Worm (Caenorhabditis elegans) whole organism, L4/young adult: ENCODE measurements around the gene clc-2.

Experiments
- W03F9.2 ChIP-seq: fragments of 150-350 bp; optimal IDR thresholded peaks from 2 replicates; lab custom pipeline; 2014; ENCODE audit warnings: missing biosample characterization, missing genetic modification characterization
- him-1 ChIP-seq: sonication (generic microtip); optimal IDR thresholded peaks from 2 replicates; lab custom pipeline; 2016; ENCODE audit warnings: missing genotype, missing genetic modification reagents, missing genetic modification characterization, missing compliant biosample characterization

DNA sequence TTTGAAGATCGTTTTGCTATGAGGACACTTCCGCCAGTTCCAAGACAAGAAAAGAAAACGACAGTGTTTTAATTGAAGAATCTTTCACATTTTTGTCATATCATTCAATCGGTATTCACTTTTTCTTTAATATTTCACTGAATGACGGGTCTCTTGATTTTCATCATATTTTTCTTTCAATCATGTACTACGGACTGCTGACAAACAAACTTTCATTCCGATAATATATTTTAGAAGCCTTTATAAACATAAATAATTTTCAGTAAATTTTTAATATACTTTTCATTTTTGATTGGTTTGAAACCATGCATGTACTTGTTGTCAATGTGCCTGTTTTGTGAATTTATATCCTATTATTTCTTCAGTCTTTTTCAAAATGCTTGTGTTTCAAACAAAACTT lies 2.0 kb downstream of the clc-2 start, which contains the start of gene clc-5:
- TF ChIP-seq W03F9.2 = no peak
- TF ChIP-seq him-1 (tag; lab: Kevin White, UChicago) = no peak
